Fruit fly (Drosophila melanogaster) whole organism, embryonic: ENCODE measurements around the gene att-ORFB.

Source experiments
- Ada2b ChIP-seq: fragments of 200-800 bp; sonication (Bioruptor generic); IDR thresholded peaks from 2 replicates; pipeline ENCODE4 v1.3.6; 2022; ENCODE audit warnings: missing biosample characterization, missing genetic modification characterization
- CG10147 ChIP-seq: fragments of 200-800 bp; sonication (Bioruptor generic); optimal IDR thresholded peaks from 2 replicates; lab custom pipeline; 2019; ENCODE audit warnings: missing biosample characterization, mild to moderate bottlenecking, missing genetic modification characterization, moderate library complexity
- CG11085 ChIP-seq: fragments of 200-800 bp; sonication (Bioruptor generic); IDR thresholded peaks from 2 replicates; pipeline ENCODE4 v1.3.6; 2022; ENCODE audit warnings: missing biosample characterization, missing genetic modification characterization
- CG12071 ChIP-seq: fragments of 200-800 bp; sonication (Bioruptor generic); optimal IDR thresholded peaks from 3 replicates; lab custom pipeline; 2018; ENCODE audit warnings: missing biosample characterization, mild to moderate bottlenecking, missing genetic modification characterization
- CG12155 ChIP-seq: fragments of 200-800 bp; sonication (Bioruptor generic); optimal IDR thresholded peaks from 3 replicates; lab custom pipeline; 2016; ENCODE audit warnings: missing biosample characterization, missing genetic modification characterization
- CG12219 ChIP-seq: fragments of 200-800 bp; sonication (Bioruptor generic); optimal IDR thresholded peaks from 3 replicates; lab custom pipeline; 2018; ENCODE audit warnings: missing biosample characterization, mild to moderate bottlenecking, missing genetic modification characterization
- CG12769 ChIP-seq: fragments of 200-800 bp; sonication (Bioruptor generic); optimal IDR thresholded peaks from 2 replicates; lab custom pipeline; 2019; ENCODE audit warnings: missing biosample characterization, mild to moderate bottlenecking, missing genetic modification characterization, moderate library complexity
- CG13775 ChIP-seq: fragments of 200-800 bp; sonication (Bioruptor generic); optimal IDR thresholded peaks from 3 replicates; lab custom pipeline; 2017; ENCODE audit warnings: missing biosample characterization, mild to moderate bottlenecking, missing genetic modification characterization
- CG14860 ChIP-seq: fragments of 200-800 bp; sonication (Bioruptor generic); IDR thresholded peaks from 3 replicates; pipeline ENCODE4 v1.3.6; 2022; ENCODE audit warnings: missing biosample characterization, missing genetic modification characterization; ENCODE audit not compliant: partially characterized antibody
- CG1529 ChIP-seq: fragments of 200-800 bp; sonication (Bioruptor generic); optimal IDR thresholded peaks from 3 replicates; lab custom pipeline; 2018; ENCODE audit warnings: missing biosample characterization, missing genetic modification characterization
- CG16863 ChIP-seq: fragments of 200-800 bp; sonication (Bioruptor generic); optimal IDR thresholded peaks from 3 replicates; lab custom pipeline; 2016; ENCODE audit warnings: missing biosample characterization, missing genetic modification characterization
- CG17186 ChIP-seq: fragments of 200-800 bp; sonication (Bioruptor generic); optimal IDR thresholded peaks from 3 replicates; lab custom pipeline; 2017; ENCODE audit warnings: missing biosample characterization, missing genetic modification reagents, missing genetic modification characterization
- CG17359 ChIP-seq: fragments of 200-800 bp; sonication (Bioruptor generic); optimal IDR thresholded peaks from 3 replicates; lab custom pipeline; 2018; ENCODE audit warnings: missing biosample characterization, mild to moderate bottlenecking, missing genetic modification characterization, moderate library complexity
- CG18011 ChIP-seq: fragments of 200-800 bp; sonication (Bioruptor generic); optimal IDR thresholded peaks from 2 replicates; lab custom pipeline; 2017; ENCODE audit warnings: missing biosample characterization, missing genetic modification characterization, mild to moderate bottlenecking, moderate library complexity, missing genotype
- CG18619 ChIP-seq: fragments of 200-800 bp; sonication (Bioruptor generic); optimal IDR thresholded peaks from 3 replicates; lab custom pipeline; 2017; ENCODE audit warnings: missing biosample characterization, mild to moderate bottlenecking, missing genetic modification characterization
- CG31224 ChIP-seq: fragments of 200-800 bp; sonication (Bioruptor generic); IDR thresholded peaks from 2 replicates; pipeline ENCODE4 v1.3.6; 2022; ENCODE audit warnings: missing biosample characterization, missing genetic modification characterization
- CG32767 ChIP-seq: fragments of 200-800 bp; sonication (Bioruptor generic); IDR thresholded peaks from 2 replicates; pipeline ENCODE4 v1.3.6; 2022; ENCODE audit warnings: missing biosample characterization, missing genetic modification characterization
- CG4360 ChIP-seq: fragments of 200-800 bp; sonication (Bioruptor generic); IDR thresholded peaks from 2 replicates; pipeline ENCODE4 v1.3.6; 2022; ENCODE audit warnings: missing biosample characterization, missing genetic modification characterization
- CG7745 ChIP-seq: fragments of 200-800 bp; sonication (Bioruptor generic); optimal IDR thresholded peaks from 2 replicates; lab custom pipeline; 2018; ENCODE audit warnings: missing biosample characterization, mild to moderate bottlenecking, missing genetic modification characterization, moderate library complexity
- CG8281 ChIP-seq: fragments of 200-800 bp; sonication (Bioruptor generic); optimal IDR thresholded peaks from 2 replicates; lab custom pipeline; 2018; ENCODE audit warnings: missing biosample characterization, mild to moderate bottlenecking, missing genetic modification characterization, moderate library complexity
- CG8290 ChIP-seq, 3 experiments: fragments of 200-800 bp; sonication (Bioruptor generic); optimal IDR thresholded peaks; 2 replicates each; lab custom pipeline; 2016 to 2019; ENCODE audit warnings: missing biosample characterization in 3 of 3, missing genetic modification characterization in 3 of 3, mild to moderate bottlenecking in 2 of 3, moderate library complexity in 1 of 3
- CG8478 ChIP-seq: fragments of >200 bp; optimal IDR thresholded peaks from 2 replicates; lab custom pipeline; 2018
- CG9215 ChIP-seq: fragments of 200-800 bp; sonication (Bioruptor generic); IDR thresholded peaks from 2 replicates; pipeline ENCODE4 v1.3.6; 2022; ENCODE audit warnings: missing biosample characterization, missing genetic modification characterization
- CG9797 ChIP-seq: fragments of 200-800 bp; sonication (Bioruptor generic); optimal IDR thresholded peaks from 3 replicates; lab custom pipeline; 2018; ENCODE audit warnings: missing biosample characterization, mild to moderate bottlenecking, missing genetic modification characterization
- Dfd ChIP-seq, 2 experiments: fragments of >200 bp; optimal IDR thresholded peaks; 2 replicates each; lab custom pipeline; 2017; ENCODE audit warnings: missing biosample characterization in 2 of 2, missing genetic modification characterization in 2 of 2
- Hmr ChIP-seq: fragments of 200-800 bp; sonication (Bioruptor generic); optimal IDR thresholded peaks from 3 replicates; lab custom pipeline; 2017; ENCODE audit warnings: mild to moderate bottlenecking, missing biosample characterization, missing genetic modification reagents, missing genetic modification characterization
- Meics ChIP-seq: fragments of 200-800 bp; sonication (Bioruptor generic); optimal IDR thresholded peaks from 2 replicates; lab custom pipeline; 2017; ENCODE audit warnings: missing biosample characterization, mild to moderate bottlenecking, missing genetic modification characterization
- NfI ChIP-seq: fragments of 200-800 bp; sonication (Bioruptor generic); optimal IDR thresholded peaks from 3 replicates; lab custom pipeline; 2018; ENCODE audit warnings: missing biosample characterization, mild to moderate bottlenecking, missing genetic modification characterization, moderate library complexity
- Rx ChIP-seq: fragments of 200-800 bp; sonication (Bioruptor generic); IDR thresholded peaks from 2 replicates; pipeline ENCODE4 v1.3.6; 2022; ENCODE audit warnings: missing biosample characterization, missing genetic modification characterization
- bowl ChIP-seq: fragments of 200-800 bp; sonication (Bioruptor generic); IDR thresholded peaks from 2 replicates; pipeline ENCODE4 v1.3.6; 2022; ENCODE audit warnings: missing biosample characterization, missing genetic modification characterization
- crol ChIP-seq: fragments of 200-800 bp; sonication (Bioruptor generic); IDR thresholded peaks from 2 replicates; pipeline ENCODE4 v1.3.6; 2022; ENCODE audit warnings: missing biosample characterization, missing genetic modification characterization
- dysf ChIP-seq: fragments of 200-800 bp; sonication (Bioruptor generic); IDR thresholded peaks from 3 replicates; pipeline ENCODE4 v1.3.6; 2022; ENCODE audit warnings: missing biosample characterization, missing genetic modification characterization
- eve ChIP-seq, 2 experiments: fragments of >200 bp; optimal IDR thresholded peaks; 2 replicates each; lab custom pipeline; 2017; ENCODE audit warnings: missing biosample characterization in 2 of 2, missing genetic modification characterization in 2 of 2
- eyg ChIP-seq: fragments of 200-800 bp; sonication (Bioruptor generic); optimal IDR thresholded peaks from 3 replicates; lab custom pipeline; 2016; ENCODE audit warnings: missing biosample characterization, missing genetic modification characterization
- ftz-f1 ChIP-seq: fragments of 200-800 bp; sonication (Bioruptor generic); optimal IDR thresholded peaks from 2 replicates; lab custom pipeline; 2016; ENCODE audit warnings: missing biosample characterization, missing genetic modification characterization
- gem ChIP-seq: fragments of 200-800 bp; sonication (Bioruptor generic); optimal IDR thresholded peaks from 2 replicates; lab custom pipeline; 2019; ENCODE audit warnings: missing biosample characterization, mild to moderate bottlenecking, missing genetic modification characterization, moderate library complexity
- h ChIP-seq: fragments of >200 bp; optimal IDR thresholded peaks from 2 replicates; lab custom pipeline; 2017
- knrl ChIP-seq: fragments of 200-800 bp; sonication (Bioruptor generic); IDR thresholded peaks from 3 replicates; pipeline ENCODE4 v1.3.6; 2022; ENCODE audit warnings: missing biosample characterization, missing genetic modification characterization; ENCODE audit not compliant: partially characterized antibody
- lbe ChIP-seq: fragments of 200-800 bp; sonication (Bioruptor generic); optimal IDR thresholded peaks from 2 replicates; lab custom pipeline; 2016; ENCODE audit warnings: missing biosample characterization, mild to moderate bottlenecking, missing genetic modification characterization
- mld ChIP-seq: fragments of 200-800 bp; sonication (Bioruptor generic); IDR thresholded peaks from 3 replicates; pipeline ENCODE4 v1.3.6; 2022; ENCODE audit warnings: missing biosample characterization, missing genetic modification characterization; ENCODE audit not compliant: partially characterized antibody
- otp ChIP-seq: fragments of 200-800 bp; sonication (Bioruptor generic); IDR thresholded peaks from 3 replicates; pipeline ENCODE4, ENCODE4 v1.3.6; 2022; ENCODE audit warnings: missing biosample characterization, missing genetic modification characterization
- pfk ChIP-seq: fragments of 200-800 bp; sonication (Bioruptor generic); optimal IDR thresholded peaks from 2 replicates; lab custom pipeline; 2018; ENCODE audit warnings: missing biosample characterization, mild to moderate bottlenecking, missing genetic modification characterization, moderate library complexity
- phol ChIP-seq: fragments of 200-800 bp; sonication (Bioruptor generic); optimal IDR thresholded peaks from 3 replicates; lab custom pipeline; 2018; ENCODE audit warnings: missing biosample characterization, mild to moderate bottlenecking, missing genetic modification characterization, moderate library complexity
- rib ChIP-seq: fragments of 200-800 bp; sonication (Bioruptor generic); IDR thresholded peaks from 2 replicates; pipeline ENCODE4 v1.3.6; 2022; ENCODE audit warnings: missing biosample characterization, missing genetic modification characterization
- sima ChIP-seq: fragments of 200-800 bp; sonication (Bioruptor generic); optimal IDR thresholded peaks from 2 replicates; lab custom pipeline; 2016; ENCODE audit warnings: missing biosample characterization, missing genetic modification characterization
- stwl ChIP-seq: fragments of 200-800 bp; sonication (Bioruptor generic); optimal IDR thresholded peaks from 3 replicates; lab custom pipeline; 2018; ENCODE audit warnings: missing biosample characterization, mild to moderate bottlenecking, missing genetic modification characterization, moderate library complexity
- trh ChIP-seq: fragments of 200-800 bp; sonication (Bioruptor generic); optimal IDR thresholded peaks from 2 replicates; lab custom pipeline; 2016; ENCODE audit warnings: missing biosample characterization, missing genetic modification characterization
- vnd ChIP-seq: fragments of 200-800 bp; sonication (Bioruptor generic); IDR thresholded peaks from 3 replicates; pipeline ENCODE4 v1.3.6; 2022; ENCODE audit warnings: missing biosample characterization, missing genetic modification characterization; ENCODE audit not compliant: partially characterized antibody
- wor ChIP-seq: fragments of 200-800 bp; sonication (Bioruptor generic); IDR thresholded peaks from 2 replicates; pipeline ENCODE4 v1.3.6; 2022; ENCODE audit warnings: missing biosample characterization, missing genetic modification characterization

Gene att-ORFB

dm6 chr3R:20550632-20551486 is 3.3 kb downstream of the att-ORFB start (continued):
- TF ChIP-seq CG1529 (GFP tag; lab: Kevin White, UChicago), result peak; percentile 86
- TF ChIP-seq pfk (GFP tag; lab: Kevin White, UChicago), result peak; percentile 76
- TF ChIP-seq knrl (GFP tag; lab: Robert Waterston, UW), result peak; percentile 95
- peak; percentile 61 for TF ChIP-seq CG18011 (GFP tag; lab: Kevin White, UChicago)
- TF ChIP-seq gem (tag; lab: Kevin White, UChicago), result peak; percentile 57
- peak; percentile 61 for TF ChIP-seq CG16863 (GFP tag; lab: Kevin White, UChicago)
- no peak for TF ChIP-seq wor
- TF ChIP-seq Dfd (GFP tag; optimal IDR thresholded peaks at IDR 0.05; lab: Kevin White, UChicago), result no peak
- TF ChIP-seq CG9215, result no peak
- TF ChIP-seq lbe (GFP tag; lab: Kevin White, UChicago), result peak; percentile 62
- no peak; the same call in 1 of the 2 replicates for TF ChIP-seq crol (GFP tag; lab: Robert Waterston, UW)
- TF ChIP-seq CG17359 (tag; lab: Kevin White, UChicago), result peak; percentile 73
- TF ChIP-seq CG11085 (GFP tag; lab: Robert Waterston, UW), result no peak; the same call in 1 of the 2 replicates
- TF ChIP-seq CG32767, result peak; percentile 54; the same call in 1 of the 2 replicates
- TF ChIP-seq mld (GFP tag; lab: Robert Waterston, UW), result peak; percentile 97
- TF ChIP-seq CG4360 (GFP tag; lab: Robert Waterston, UW), result no peak; the same call in 1 of the 2 replicates
- peak; percentile 62 for TF ChIP-seq rib
- TF ChIP-seq Meics, result peak; percentile 21
- peak; percentile 93 for TF ChIP-seq vnd
- TF ChIP-seq otp (GFP tag; lab: Robert Waterston, UW), result peak; percentile 61; the same call in 2 of the 3 replicates
- TF ChIP-seq CG8290 (GFP tag; optimal IDR thresholded peaks at IDR 0.05; lab: Kevin White, UChicago), result no peak
- TF ChIP-seq CG8290 (tag; optimal IDR thresholded peaks at IDR 0.05; lab: Kevin White, UChicago), result peak; percentile 92 to 96
- no peak for TF ChIP-seq eve (GFP tag; optimal IDR thresholded peaks at IDR 0.05; lab: Kevin White, UChicago)
- no peak for TF ChIP-seq Rx (GFP tag; lab: Robert Waterston, UW)
- TF ChIP-seq CG13775 (GFP tag; lab: Kevin White, UChicago), result peak; percentile 10
- TF ChIP-seq CG8478 (lab: Kevin White, UChicago), result no peak
- TF ChIP-seq CG8281, result peak; percentile 48
- TF ChIP-seq Hmr (GFP tag; lab: Kevin White, UChicago), result peak; percentile 73
- peak; percentile 84 for TF ChIP-seq CG7745 (tag; lab: Kevin White, UChicago)
- TF ChIP-seq phol (tag; lab: Kevin White, UChicago), result no peak
- no peak; the same call in 2 of the 3 replicates for TF ChIP-seq dysf (GFP tag; lab: Robert Waterston, UW)
- TF ChIP-seq h, result no peak
- TF ChIP-seq sima (GFP tag; lab: Kevin White, UChicago), result no peak
- TF ChIP-seq NfI (GFP tag; lab: Kevin White, UChicago), result peak; percentile 74
- TF ChIP-seq CG12219 (GFP tag; lab: Kevin White, UChicago), result peak; percentile 83
- TF ChIP-seq eyg (GFP tag; lab: Kevin White, UChicago), result peak; percentile 67
- peak; percentile 28 for TF ChIP-seq CG9797
- TF ChIP-seq bowl, result no peak
- TF ChIP-seq CG14860, result peak; percentile 92
- TF ChIP-seq CG10147 (GFP tag; lab: Kevin White, UChicago), result peak; percentile 52
- TF ChIP-seq ftz-f1 (GFP tag; lab: Kevin White, UChicago), result peak; percentile 27
- TF ChIP-seq CG12071, result peak; percentile 96
- no peak for TF ChIP-seq CG12155 (GFP tag; lab: Kevin White, UChicago)
- TF ChIP-seq CG31224 (GFP tag; lab: Robert Waterston, UW), result no peak
- peak; percentile 50 for TF ChIP-seq CG18619
- TF ChIP-seq Ada2b (GFP tag; lab: Robert Waterston, UW), result no peak
- TF ChIP-seq CG17186 (GFP tag; lab: Kevin White, UChicago), result peak; percentile 72
- TF ChIP-seq CG12769 (tag; lab: Kevin White, UChicago), result peak; percentile 84
- peak; percentile 29 for TF ChIP-seq stwl (tag; lab: Kevin White, UChicago)
- no peak for TF ChIP-seq trh
